Worm (Caenorhabditis elegans) whole organism, young adult: ENCODE results near the gene B0304.4.

ENCODE experiments used
- B0019.2 ChIP-seq: fragments of 200-800 bp; sonication (Bioruptor generic); conservative IDR thresholded peaks from 2 replicates; pipeline ENCODE4 v1.3.6; 2022; ENCODE audit warnings: missing genetic modification reagents, missing genetic modification characterization, missing compliant biosample characterization
- C06A6.2 ChIP-seq: fragments of 200-800 bp; sonication (Bioruptor generic); conservative IDR thresholded peaks from 2 replicates; pipeline ENCODE4 v1.3.6; 2022; ENCODE audit warnings: missing genetic modification characterization, missing compliant biosample characterization
- F10E7.11 ChIP-seq: sonication (generic microtip); optimal IDR thresholded peaks from 2 replicates; lab custom pipeline; 2017; ENCODE audit warnings: mild to moderate bottlenecking, missing genetic modification characterization, moderate library complexity, missing compliant biosample characterization
- F33H1.4 ChIP-seq: fragments of 200-800 bp; sonication (Bioruptor generic); IDR thresholded peaks from 2 replicates; pipeline ENCODE4 v1.3.6; 2022; ENCODE audit warnings: missing genetic modification reagents, missing genetic modification characterization, missing compliant biosample characterization
- F55B11.4 ChIP-seq: sonication (generic microtip); optimal IDR thresholded peaks from 2 replicates; lab custom pipeline; 2016; ENCODE audit warnings: missing compliant biosample characterization, missing genetic modification characterization, borderline replicate concordance; ENCODE audit not compliant: insufficient read depth
- F57C9.4 ChIP-seq: sonication (generic microtip); optimal IDR thresholded peaks from 2 replicates; lab custom pipeline; 2017; ENCODE audit warnings: mild to moderate bottlenecking, missing genetic modification characterization, missing compliant biosample characterization
- K11D2.4 ChIP-seq: fragments of 200-800 bp; sonication (Bioruptor generic); IDR thresholded peaks from 2 replicates; pipeline ENCODE4 v1.3.6; 2022; ENCODE audit warnings: missing genetic modification reagents, missing genetic modification characterization, missing compliant biosample characterization
- akir-1 ChIP-seq: fragments of 200-800 bp; sonication (Bioruptor generic); optimal IDR thresholded peaks from 2 replicates; lab custom pipeline; 2018; ENCODE audit warnings: mild to moderate bottlenecking, missing genetic modification characterization, moderate library complexity, missing compliant biosample characterization
- attf-5 ChIP-seq: fragments of 200-800 bp; sonication (Bioruptor generic); optimal IDR thresholded peaks from 2 replicates; lab custom pipeline; 2018; ENCODE audit warnings: mild to moderate bottlenecking, missing genetic modification characterization, missing compliant biosample characterization
- ceh-100 ChIP-seq: fragments of 200-800 bp; sonication (Bioruptor generic); IDR thresholded peaks from 2 replicates; pipeline ENCODE4 v1.3.6; 2022; ENCODE audit warnings: missing genetic modification reagents, missing genetic modification characterization, missing compliant biosample characterization
- ceh-27 ChIP-seq: fragments of 200-800 bp; sonication (Bioruptor generic); optimal IDR thresholded peaks from 2 replicates; lab custom pipeline; 2018; ENCODE audit warnings: mild to moderate bottlenecking, missing genetic modification characterization, moderate library complexity, missing compliant biosample characterization
- ceh-79 ChIP-seq: sonication (generic microtip); optimal IDR thresholded peaks from 2 replicates; lab custom pipeline; 2017; ENCODE audit warnings: mild to moderate bottlenecking, missing genetic modification characterization, missing compliant biosample characterization
- ceh-91 ChIP-seq: fragments of 200-800 bp; sonication (Bioruptor generic); IDR thresholded peaks from 2 replicates; pipeline ENCODE4 v1.3.6; 2022; ENCODE audit warnings: missing genetic modification reagents, missing genetic modification characterization, missing compliant biosample characterization
- egl-18 ChIP-seq: fragments of 200-800 bp; sonication (Bioruptor generic); IDR thresholded peaks from 2 replicates; pipeline ENCODE4 v1.3.6; 2022; ENCODE audit warnings: missing genetic modification reagents, missing genetic modification characterization, missing compliant biosample characterization
- ets-4 ChIP-seq: fragments of 200-800 bp; sonication (Bioruptor generic); optimal IDR thresholded peaks from 2 replicates; lab custom pipeline; 2018; ENCODE audit warnings: mild to moderate bottlenecking, missing genetic modification characterization, missing compliant biosample characterization
- hmg-20 ChIP-seq: fragments of 200-800 bp; sonication (Bioruptor generic); IDR thresholded peaks from 2 replicates; pipeline ENCODE4 v1.3.6; 2022; ENCODE audit warnings: missing genetic modification reagents, missing genetic modification characterization, missing compliant biosample characterization
- hrde-1 ChIP-seq: sonication (generic microtip); optimal IDR thresholded peaks from 2 replicates; lab custom pipeline; 2016; ENCODE audit warnings: missing genetic modification characterization, mild to moderate bottlenecking, missing compliant biosample characterization, moderate library complexity, missing genotype, missing genetic modification reagents, borderline replicate concordance
- hsf-1 ChIP-seq: fragments of 200-800 bp; sonication (Bioruptor generic); IDR thresholded peaks from 2 replicates; pipeline ENCODE4 v1.3.6; 2022; ENCODE audit warnings: missing genetic modification reagents, missing genetic modification characterization, missing compliant biosample characterization
- lag-1 ChIP-seq: fragments of 200-800 bp; sonication (Bioruptor generic); IDR thresholded peaks from 2 replicates; pipeline ENCODE4 v1.3.6; 2022; ENCODE audit warnings: missing genetic modification reagents, missing genetic modification characterization, missing compliant biosample characterization
- lin-54 ChIP-seq: fragments of 200-800 bp; sonication (Bioruptor generic); optimal IDR thresholded peaks from 2 replicates; lab custom pipeline; 2018; ENCODE audit warnings: mild to moderate bottlenecking, missing genetic modification characterization, missing compliant biosample characterization
- lir-1 ChIP-seq: fragments of 200-800 bp; sonication (Bioruptor generic); conservative IDR thresholded peaks from 2 replicates; pipeline ENCODE4 v1.3.6; 2022; ENCODE audit warnings: missing genetic modification reagents, missing genetic modification characterization, missing compliant biosample characterization
- madf-3 ChIP-seq: fragments of 200-800 bp; sonication (Bioruptor generic); IDR thresholded peaks from 2 replicates; pipeline ENCODE4 v1.3.6; 2022; ENCODE audit warnings: missing genetic modification reagents, missing genetic modification characterization, missing compliant biosample characterization
- nfya-1 ChIP-seq: sonication (generic microtip); optimal IDR thresholded peaks from 2 replicates; lab custom pipeline; 2017; ENCODE audit warnings: antibody characterized with exemption, missing compliant biosample characterization, missing genetic modification characterization, borderline replicate concordance; ENCODE audit not compliant: insufficient read depth
- nhr-179 ChIP-seq: sonication (generic microtip); optimal IDR thresholded peaks from 2 replicates; lab custom pipeline; 2016; ENCODE audit warnings: mild to moderate bottlenecking, missing genetic modification characterization, missing compliant biosample characterization
- nhr-27 ChIP-seq: fragments of 200-800 bp; sonication (Bioruptor generic); optimal IDR thresholded peaks from 2 replicates; lab custom pipeline; 2018; ENCODE audit warnings: mild to moderate bottlenecking, missing genetic modification characterization, moderate library complexity, missing compliant biosample characterization
- nhr-80 ChIP-seq: sonication (generic microtip); optimal IDR thresholded peaks from 2 replicates; lab custom pipeline; 2016; ENCODE audit warnings: missing genetic modification characterization, missing compliant biosample characterization
- pbrm-1 ChIP-seq: fragments of 200-800 bp; sonication (Bioruptor generic); IDR thresholded peaks from 2 replicates; pipeline ENCODE4 v1.3.6; 2022; ENCODE audit warnings: missing genetic modification reagents, missing genetic modification characterization, missing compliant biosample characterization
- pha-4 ChIP-seq: fragments of 150-350 bp; sonication (generic microtip); optimal IDR thresholded peaks from 2 replicates; lab custom pipeline; 2014; ENCODE audit warnings: missing biosample characterization, missing genetic modification reagents, missing genetic modification characterization
- rec-8 ChIP-seq, 2 experiments: sonication (generic microtip); optimal IDR thresholded peaks; 2 replicates each; lab custom pipeline; 2016; ENCODE audit warnings: mild to moderate bottlenecking in 2 of 2, missing genetic modification characterization in 2 of 2, missing genetic modification reagents in 2 of 2, missing genotype in 2 of 2, missing biosample characterization in 1 of 2, missing compliant biosample characterization in 1 of 2, moderate library complexity in 1 of 2
- sea-2 ChIP-seq: fragments of 200-800 bp; sonication (Bioruptor generic); IDR thresholded peaks from 2 replicates; pipeline ENCODE4 v1.3.6; 2022; ENCODE audit warnings: missing genetic modification characterization, missing compliant biosample characterization
- snpc-1.3 ChIP-seq: sonication (generic microtip); optimal IDR thresholded peaks from 2 replicates; lab custom pipeline; 2017; ENCODE audit warnings: missing genetic modification characterization, mild to moderate bottlenecking, missing compliant biosample characterization, antibody characterized with exemption, moderate library complexity, missing genotype, missing genetic modification reagents; ENCODE audit not compliant: insufficient read depth
- sptf-2 ChIP-seq: fragments of 200-800 bp; sonication (Bioruptor generic); optimal IDR thresholded peaks from 2 replicates; lab custom pipeline; 2018; ENCODE audit warnings: mild to moderate bottlenecking, missing genetic modification characterization, missing compliant biosample characterization
- tbx-9 ChIP-seq: sonication (generic microtip); optimal IDR thresholded peaks from 2 replicates; lab custom pipeline; 2016; ENCODE audit warnings: borderline replicate concordance, missing genetic modification characterization, inconsistent platforms, missing compliant biosample characterization
- zim-3 ChIP-seq: sonication (generic microtip); optimal IDR thresholded peaks from 2 replicates; lab custom pipeline; 2017; ENCODE audit warnings: mild to moderate bottlenecking, missing genetic modification characterization, moderate library complexity, missing compliant biosample characterization
- ztf-26 ChIP-seq: sonication (generic microtip); optimal IDR thresholded peaks from 2 replicates; lab custom pipeline; 2017; ENCODE audit warnings: missing genetic modification characterization, missing compliant biosample characterization

The B0304.4 gene

DNA sequence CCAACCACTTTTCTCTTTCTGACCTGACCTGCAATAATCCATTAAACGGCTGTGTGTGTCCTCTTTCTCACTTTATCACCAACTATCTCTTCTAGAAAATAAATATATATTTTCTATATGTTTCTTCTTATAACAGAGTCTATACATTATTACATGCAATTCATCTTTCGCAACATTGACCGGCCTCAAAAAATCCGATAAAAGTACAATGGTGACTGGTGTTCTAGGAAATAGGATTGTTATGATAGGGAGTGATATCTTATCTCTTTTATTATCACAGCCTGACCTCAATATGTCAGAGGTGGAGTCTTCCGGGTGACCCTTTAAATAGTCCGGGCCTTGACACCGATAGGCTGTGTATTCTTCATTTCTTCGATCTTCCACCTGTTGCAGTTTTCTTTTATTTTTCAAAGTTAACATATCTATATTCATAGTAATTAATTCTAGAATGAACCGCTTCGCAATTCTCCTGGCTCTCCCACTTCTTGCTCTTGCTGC lies 39.5 kb upstream of the B0304.4 start, which contains the start of gene dao-2:
Gene dao-2, plus strand, starts transcription at position 448 of the 498 bp plus-strand sequence.
- TF ChIP-seq pbrm-1 (GFP tag; lab: Robert Waterston, UW) (no peak), madf-3 (no peak), sea-2 (GFP tag; lab: Robert Waterston, UW) (no peak), hrde-1 (tag; lab: Kevin White, UChicago) (no peak), F10E7.11 (no peak), snpc-1.3 (tag; lab: Kevin White, UChicago) (no peak), tbx-9 (tag; lab: Kevin White, UChicago) (no peak), ceh-79 (tag; lab: Kevin White, UChicago) (no peak), ceh-27 (no peak), lir-1 (GFP tag; lab: Robert Waterston, UW) (no peak), pha-4 (tag; lab: Kevin White, UChicago) (no peak)

DNA sequence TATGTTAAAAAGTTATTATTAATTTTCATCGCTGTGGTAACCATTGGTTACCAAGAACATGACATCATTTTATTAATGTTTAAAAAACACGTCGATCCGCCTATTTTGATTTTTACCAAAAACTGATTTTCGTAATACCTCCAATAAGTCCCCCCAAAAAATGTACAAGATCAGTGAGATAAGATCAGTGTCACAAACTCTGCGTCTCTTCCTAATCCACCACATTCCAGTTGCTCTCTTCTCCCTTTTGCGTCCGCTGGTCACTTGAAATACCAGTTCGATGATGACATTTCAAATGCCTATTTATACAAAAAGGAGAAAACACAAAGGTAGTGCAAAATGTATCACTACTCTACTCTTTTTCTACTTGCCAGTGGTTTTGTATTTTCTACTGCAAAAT lies 37.0 kb upstream of the B0304.4 start, which contains the start of gene M03A1.8:
Gene M03A1.8, plus strand, starts transcription at position 269 of the 400 bp plus-strand sequence.
- TF ChIP-seq zim-3: no peak
- TF ChIP-seq ztf-26: no peak
- TF ChIP-seq F10E7.11: no peak

- no peak for TF ChIP-seq F57C9.4
- no peak for TF ChIP-seq sea-2 (GFP tag; lab: Robert Waterston, UW)
- no peak for TF ChIP-seq egl-18
- TF ChIP-seq akir-1 (GFP tag; lab: Kevin White, UChicago): no peak
- no peak for TF ChIP-seq pbrm-1 (GFP tag; lab: Robert Waterston, UW)
- TF ChIP-seq, all 124 proteins: peak for 0
Observed at ce11 chrII:4557487-4557886, 34.5 kb upstream of the B0304.4 start, which contains the start of gene M03A1.3. M03A1.3 (plus strand) TSS chrII:4557787.

DNA sequence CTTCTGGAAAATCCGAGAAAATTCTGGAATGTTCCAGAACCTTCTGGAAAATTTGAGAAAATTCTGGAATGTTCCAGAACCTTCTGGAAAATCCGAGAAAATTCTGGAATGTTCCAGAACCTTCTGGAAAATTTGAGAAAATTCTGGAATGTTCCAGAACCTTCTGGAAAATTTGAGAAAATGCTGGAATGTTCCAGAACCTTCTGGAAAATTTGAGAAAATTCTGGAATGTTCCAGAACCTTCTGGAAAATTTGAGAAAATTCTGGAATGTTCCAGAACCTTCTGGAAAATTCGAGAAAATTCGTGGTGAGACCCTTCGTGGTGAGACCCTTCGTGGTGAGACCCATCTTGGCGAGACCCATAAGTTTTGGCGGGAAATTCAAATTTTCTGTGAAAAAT lies 31.6 kb upstream of the B0304.4 start:
- TF ChIP-seq F33H1.4 (peak; percentile 61), hsf-1 (GFP tag; lab: Robert Waterston, UW) (peak; percentile 93)

- TF ChIP-seq lin-54 (no peak), nhr-80 (tag; lab: Kevin White, UChicago) (peak; percentile 30), lag-1 (GFP tag; lab: Robert Waterston, UW) (no peak), ets-4 (GFP tag; lab: Kevin White, UChicago) (no peak)
Observed at ce11 chrII:4552088-4552487, 29.1 kb upstream of the B0304.4 start.

ce11 chrII:4550783-4551182 lies 27.8 kb upstream of the B0304.4 start, which contains the start of gene K07E1.1:
K07E1.1 (plus strand) TSS chrII:4551083.
- TF ChIP-seq ceh-100: no peak
- no peak for TF ChIP-seq akir-1 (GFP tag; lab: Kevin White, UChicago)
- no peak for TF ChIP-seq K11D2.4 (GFP tag; lab: Robert Waterston, UW)
- TF ChIP-seq nfya-1 (tag; lab: Kevin White, UChicago): no peak
- TF ChIP-seq C06A6.2: no peak
- TF ChIP-seq B0019.2 (GFP tag; lab: Robert Waterston, UW): no peak
- TF ChIP-seq nhr-27: no peak
- no peak for TF ChIP-seq sptf-2 (GFP tag; lab: Kevin White, UChicago)
- no peak for TF ChIP-seq rec-8 (tag; optimal IDR thresholded peaks at IDR 0.05; lab: Kevin White, UChicago)
- TF ChIP-seq attf-5 (GFP tag; lab: Kevin White, UChicago): no peak
- TF ChIP-seq zim-3: no peak
- TF ChIP-seq hmg-20 (GFP tag; lab: Robert Waterston, UW): no peak
- no peak for TF ChIP-seq ceh-27
- no peak for TF ChIP-seq ceh-91 (GFP tag; lab: Robert Waterston, UW)
- no peak for TF ChIP-seq nhr-179 (tag; lab: Kevin White, UChicago)
- TF ChIP-seq F55B11.4 (tag; lab: Kevin White, UChicago): no peak
